Worm (Caenorhabditis elegans) whole organism, early embryonic: ENCODE measurements around the gene W06G6.15.

Source experiments
- B0310.2 ChIP-seq: sonication (generic microtip); optimal IDR thresholded peaks from 2 replicates; lab custom pipeline; 2016; ENCODE audit warnings: mild to moderate bottlenecking, missing genetic modification characterization, missing compliant biosample characterization
- F13C5.2 ChIP-seq: sonication (generic microtip); optimal IDR thresholded peaks from 2 replicates; lab custom pipeline; 2017; ENCODE audit warnings: mild to moderate bottlenecking, missing genetic modification characterization, inconsistent platforms, missing compliant biosample characterization
- aly-1 ChIP-seq: sonication (generic microtip); optimal IDR thresholded peaks from 2 replicates; lab custom pipeline; 2016; ENCODE audit warnings: missing genetic modification characterization, missing compliant biosample characterization
- ama-1 ChIP-seq: fragments of 150-350 bp; optimal IDR thresholded peaks from 2 replicates; lab custom pipeline; 2014
- ceh-13 ChIP-seq: fragments of 200-800 bp; sonication (Bioruptor generic); optimal IDR thresholded peaks from 2 replicates; lab custom pipeline; 2018; ENCODE audit warnings: mild to moderate bottlenecking, missing genetic modification characterization, missing compliant biosample characterization
- ceh-36 ChIP-seq: sonication (generic microtip); optimal IDR thresholded peaks from 2 replicates; lab custom pipeline; 2016; ENCODE audit warnings: missing genetic modification characterization, inconsistent platforms, missing compliant biosample characterization
- ets-7 ChIP-seq: sonication (generic microtip); optimal IDR thresholded peaks from 2 replicates; lab custom pipeline; 2016; ENCODE audit warnings: missing genotype, missing genetic modification characterization, missing compliant biosample characterization
- flt-1 ChIP-seq: fragments of 200-800 bp; sonication (Bioruptor generic); IDR thresholded peaks from 2 replicates; pipeline ENCODE4 v1.3.6; 2022; ENCODE audit warnings: missing genetic modification characterization, missing compliant biosample characterization
- hmbx-1 ChIP-seq: sonication (generic microtip); optimal IDR thresholded peaks from 2 replicates; lab custom pipeline; 2016; ENCODE audit warnings: mild to moderate bottlenecking, missing genetic modification characterization, missing compliant biosample characterization
- hmg-4 ChIP-seq: fragments of 200-800 bp; sonication (Bioruptor generic); optimal IDR thresholded peaks from 2 replicates; lab custom pipeline; 2018; ENCODE audit warnings: mild to moderate bottlenecking, missing genetic modification characterization, missing compliant biosample characterization
- hnd-1 ChIP-seq: sonication (generic microtip); optimal IDR thresholded peaks from 2 replicates; lab custom pipeline; 2016; ENCODE audit warnings: missing genetic modification characterization, missing compliant biosample characterization
- pes-1 ChIP-seq: fragments of 200-800 bp; sonication (Bioruptor generic); IDR thresholded peaks from 2 replicates; pipeline ENCODE4 v1.3.6; 2022; ENCODE audit warnings: missing genetic modification reagents, missing genetic modification characterization, missing compliant biosample characterization
- scrt-1 ChIP-seq: fragments of 200-800 bp; sonication (Bioruptor generic); IDR thresholded peaks from 2 replicates; pipeline ENCODE4 v1.3.6; 2022; ENCODE audit warnings: missing genetic modification characterization, missing compliant biosample characterization
- sea-1 ChIP-seq: fragments of 200-800 bp; sonication (Bioruptor generic); conservative IDR thresholded peaks from 2 replicates; pipeline ENCODE4 v1.3.6; 2022; ENCODE audit warnings: missing genetic modification characterization, missing compliant biosample characterization
- tbx-11 ChIP-seq: fragments of 200-800 bp; sonication (Bioruptor generic); IDR thresholded peaks from 2 replicates; pipeline ENCODE4 v1.3.6; 2022; ENCODE audit warnings: missing genetic modification characterization, missing compliant biosample characterization
- tbx-37 ChIP-seq: fragments of 200-800 bp; sonication (Bioruptor generic); conservative IDR thresholded peaks from 2 replicates; pipeline ENCODE4 v1.3.6; 2022; ENCODE audit warnings: missing genetic modification reagents, missing genetic modification characterization, missing compliant biosample characterization
- tra-4 ChIP-seq: sonication (generic microtip); optimal IDR thresholded peaks from 2 replicates; lab custom pipeline; 2017; ENCODE audit warnings: missing genetic modification characterization, missing compliant biosample characterization

The W06G6.15 gene

ce11 chrV:16638204-16638603 lies 16.1 kb upstream of the W06G6.15 start, which contains the start of gene srw-76:
TSS of gene srw-76 (minus strand) at chrV:16638304.
- no peak for TF ChIP-seq B0310.2 (tag; lab: Kevin White, UChicago)
- TF ChIP-seq pes-1 (GFP tag; lab: Robert Waterston, UW): no peak
- no peak for TF ChIP-seq tra-4 (tag; lab: Kevin White, UChicago)
- no peak for TF ChIP-seq F13C5.2 (tag; lab: Kevin White, UChicago)
- no peak for TF ChIP-seq ama-1
- no peak for TF ChIP-seq hmg-4 (GFP tag; lab: Kevin White, UChicago)

DNA sequence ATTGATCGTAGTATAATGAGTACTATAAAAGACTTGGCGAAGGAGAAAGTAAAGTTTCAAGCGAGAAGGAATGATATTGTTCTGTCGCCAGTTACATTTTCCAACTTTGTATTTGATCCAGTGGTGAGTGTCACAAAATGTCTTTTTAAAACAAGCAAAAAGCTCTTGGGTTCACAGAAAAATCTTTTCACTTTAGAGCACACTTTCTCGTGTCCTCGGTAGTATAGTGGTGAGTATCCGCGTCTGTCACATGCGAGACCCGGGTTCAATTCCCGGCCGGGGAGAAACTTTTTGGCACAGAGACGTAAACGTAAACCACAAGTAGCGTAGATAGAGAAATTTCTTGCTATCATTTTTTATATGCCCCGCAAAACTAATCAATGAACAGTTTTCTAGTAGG lies 14.0 kb upstream of the W06G6.15 start:
- TF ChIP-seq hnd-1 (tag; lab: Kevin White, UChicago): no peak
- TF ChIP-seq ceh-13 (GFP tag; lab: Kevin White, UChicago): no peak
- TF ChIP-seq F13C5.2 (tag; lab: Kevin White, UChicago): no peak
- TF ChIP-seq tbx-11: no peak
- no peak for TF ChIP-seq tbx-37 (GFP tag; lab: Robert Waterston, UW)
- no peak for TF ChIP-seq ama-1
- TF ChIP-seq aly-1 (tag; lab: Kevin White, UChicago): no peak
- TF ChIP-seq hmbx-1 (tag; lab: Kevin White, UChicago): no peak
- TF ChIP-seq pes-1 (GFP tag; lab: Robert Waterston, UW): no peak
- no peak for TF ChIP-seq hmg-4 (GFP tag; lab: Kevin White, UChicago)
- no peak for TF ChIP-seq tra-4 (tag; lab: Kevin White, UChicago)
- no peak for TF ChIP-seq ceh-36 (tag; lab: Kevin White, UChicago)
- TF ChIP-seq B0310.2 (tag; lab: Kevin White, UChicago): no peak
- no peak for TF ChIP-seq scrt-1 (GFP tag; lab: Robert Waterston, UW)
- no peak for TF ChIP-seq sea-1
- TF ChIP-seq flt-1 (GFP tag; lab: Robert Waterston, UW): no peak

- TF ChIP-seq tbx-11 (no peak), hnd-1 (tag; lab: Kevin White, UChicago) (no peak), B0310.2 (tag; lab: Kevin White, UChicago) (no peak), ceh-13 (GFP tag; lab: Kevin White, UChicago) (no peak), pes-1 (GFP tag; lab: Robert Waterston, UW) (no peak), scrt-1 (GFP tag; lab: Robert Waterston, UW) (no peak), flt-1 (GFP tag; lab: Robert Waterston, UW) (no peak), hmg-4 (GFP tag; lab: Kevin White, UChicago) (no peak), aly-1 (tag; lab: Kevin White, UChicago) (no peak), tra-4 (tag; lab: Kevin White, UChicago) (no peak), hmbx-1 (tag; lab: Kevin White, UChicago) (no peak), ets-7 (tag; lab: Kevin White, UChicago) (no peak), ama-1 (no peak), sea-1 (no peak), tbx-37 (GFP tag; lab: Robert Waterston, UW) (no peak)
These were observed 10.8 kb upstream of the W06G6.15 start, which contains the start of gene srw-77 for ce11 chrV:16643558-16643957. TSS of gene srw-77 (minus strand) at chrV:16643658.

DNA sequence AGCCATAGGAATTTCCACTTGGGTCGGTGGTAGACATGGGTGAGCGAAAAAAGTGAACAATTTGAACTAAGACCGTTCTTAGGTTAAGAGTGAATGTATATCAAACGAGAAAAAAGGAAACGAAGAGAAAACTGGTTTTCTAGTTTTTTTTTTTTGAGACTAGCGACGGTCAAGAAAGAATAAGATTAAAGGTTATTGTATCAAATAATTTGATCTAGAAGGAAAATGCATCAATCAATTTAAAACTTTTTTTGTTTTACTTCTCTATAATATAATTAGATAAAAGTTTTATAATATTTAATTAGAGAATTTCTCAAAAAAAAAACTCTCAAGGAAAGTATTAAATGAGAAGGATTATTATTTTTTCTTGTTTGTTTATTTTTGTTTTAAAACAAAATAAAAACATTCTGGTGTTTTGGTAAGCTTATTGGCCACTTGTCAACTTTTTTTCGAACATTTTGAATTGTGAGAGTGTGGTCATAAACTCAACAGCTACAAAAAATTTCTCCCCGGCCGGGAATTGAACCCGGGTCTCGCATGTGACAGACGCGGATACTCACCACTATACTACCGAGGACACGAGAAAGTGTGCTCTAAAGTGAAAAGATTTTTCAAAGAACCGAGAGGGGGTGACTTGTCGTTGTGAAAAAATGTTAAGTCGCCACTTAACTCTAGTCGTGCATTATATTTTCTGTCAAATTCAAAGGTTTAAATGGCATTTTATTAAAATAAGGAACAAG lies 9.0 kb upstream of the W06G6.15 start, which contains the start of gene W06G6.17:
TSS of gene W06G6.17 (minus strand) at position 51 of the 740 bp plus-strand sequence.
- TF ChIP-seq ets-7 (tag; lab: Kevin White, UChicago): no peak
- TF ChIP-seq hnd-1 (tag; lab: Kevin White, UChicago): no peak
- no peak for TF ChIP-seq hmg-4 (GFP tag; lab: Kevin White, UChicago)
- TF ChIP-seq tbx-37 (GFP tag; lab: Robert Waterston, UW): no peak
- no peak for TF ChIP-seq tbx-11
- no peak for TF ChIP-seq scrt-1 (GFP tag; lab: Robert Waterston, UW)
- TF ChIP-seq ama-1: no peak
- no peak for TF ChIP-seq B0310.2 (tag; lab: Kevin White, UChicago)
- no peak for TF ChIP-seq sea-1
- TF ChIP-seq ceh-36 (tag; lab: Kevin White, UChicago): no peak

DNA sequence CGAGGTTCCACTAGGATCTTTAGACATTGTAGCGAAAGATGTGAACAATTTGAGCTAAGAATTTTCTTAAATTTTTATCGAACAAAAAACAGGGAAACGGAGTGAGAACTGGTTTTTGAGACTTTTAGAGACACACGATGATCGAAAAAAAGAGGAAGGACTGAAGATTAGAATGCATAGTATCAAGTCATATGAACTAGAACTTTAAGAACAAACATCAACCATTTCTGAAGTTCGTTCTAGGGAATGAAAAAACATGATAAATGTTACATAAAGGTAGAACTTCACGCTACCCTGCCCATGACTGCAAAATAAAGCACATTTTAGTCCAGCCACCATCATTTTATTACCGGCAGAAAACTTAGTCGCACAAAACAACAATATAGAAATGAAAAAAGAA lies 8.0 kb upstream of the W06G6.15 start, which contains the start of gene W06G6.9:
TSS of gene W06G6.9 (minus strand) at position 101 of the 400 bp plus-strand sequence.
- TF ChIP-seq flt-1 (GFP tag; lab: Robert Waterston, UW): no peak
- TF ChIP-seq scrt-1 (GFP tag; lab: Robert Waterston, UW): no peak
- no peak for TF ChIP-seq tbx-11
- no peak for TF ChIP-seq B0310.2 (tag; lab: Kevin White, UChicago)
- no peak for TF ChIP-seq ets-7 (tag; lab: Kevin White, UChicago)
- no peak for TF ChIP-seq ceh-36 (tag; lab: Kevin White, UChicago)
- no peak for TF ChIP-seq sea-1
- no peak for TF ChIP-seq hnd-1 (tag; lab: Kevin White, UChicago)
- no peak for TF ChIP-seq aly-1 (tag; lab: Kevin White, UChicago)
- TF ChIP-seq tbx-37 (GFP tag; lab: Robert Waterston, UW): no peak
- TF ChIP-seq F13C5.2 (tag; lab: Kevin White, UChicago): no peak
- no peak for TF ChIP-seq hmbx-1 (tag; lab: Kevin White, UChicago)
- no peak for TF ChIP-seq hmg-4 (GFP tag; lab: Kevin White, UChicago)
- no peak for TF ChIP-seq pes-1 (GFP tag; lab: Robert Waterston, UW)
- no peak for TF ChIP-seq ceh-13 (GFP tag; lab: Kevin White, UChicago)

DNA sequence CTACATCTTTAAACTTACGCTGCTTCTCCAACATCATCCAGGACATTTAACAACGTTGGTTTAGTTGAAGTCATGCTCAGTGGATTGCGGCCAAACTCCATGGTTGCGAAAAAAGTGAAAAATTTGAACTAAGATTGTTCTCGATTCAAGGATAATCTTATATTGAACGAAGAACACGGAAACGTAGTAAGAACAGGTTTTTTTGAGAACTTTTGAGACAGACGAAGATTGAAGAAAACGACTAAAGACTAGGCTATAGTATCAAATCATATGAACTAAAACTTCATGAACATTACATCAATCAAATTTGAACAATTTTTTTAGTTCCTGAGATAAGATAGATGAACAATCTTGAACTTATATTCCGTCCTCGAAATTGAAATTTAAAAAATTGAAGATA lies 7.2 kb upstream of the W06G6.15 start, which contains the start of gene W06G6.10:
TSS of gene W06G6.10 (minus strand) at position 101 of the 400 bp plus-strand sequence.
- TF ChIP-seq hmbx-1 (tag; lab: Kevin White, UChicago): no peak
- no peak for TF ChIP-seq tra-4 (tag; lab: Kevin White, UChicago)
- no peak for TF ChIP-seq tbx-37 (GFP tag; lab: Robert Waterston, UW)
- TF ChIP-seq ets-7 (tag; lab: Kevin White, UChicago): no peak
- TF ChIP-seq flt-1 (GFP tag; lab: Robert Waterston, UW): no peak
- no peak for TF ChIP-seq hmg-4 (GFP tag; lab: Kevin White, UChicago)
- no peak for TF ChIP-seq ceh-13 (GFP tag; lab: Kevin White, UChicago)
- no peak for TF ChIP-seq sea-1
- no peak for TF ChIP-seq F13C5.2 (tag; lab: Kevin White, UChicago)
- TF ChIP-seq B0310.2 (tag; lab: Kevin White, UChicago): no peak
- no peak for TF ChIP-seq ama-1
- TF ChIP-seq hnd-1 (tag; lab: Kevin White, UChicago): no peak
- no peak for TF ChIP-seq scrt-1 (GFP tag; lab: Robert Waterston, UW)
- TF ChIP-seq aly-1 (tag; lab: Kevin White, UChicago): no peak
- TF ChIP-seq tbx-11: no peak
- no peak for TF ChIP-seq ceh-36 (tag; lab: Kevin White, UChicago)
